Fruit fly (Drosophila melanogaster) whole organism, embryonic: ENCODE measurements around the gene atl.

Experiments
- Bteb2 ChIP-seq: fragments of 200-800 bp; sonication (Bioruptor generic); optimal IDR thresholded peaks from 2 replicates; lab custom pipeline; 2016; ENCODE audit warnings: missing biosample characterization, missing genetic modification characterization
- CG12155 ChIP-seq: fragments of 200-800 bp; sonication (Bioruptor generic); optimal IDR thresholded peaks from 3 replicates; lab custom pipeline; 2016; ENCODE audit warnings: missing biosample characterization, missing genetic modification characterization
- CG12769 ChIP-seq: fragments of 200-800 bp; sonication (Bioruptor generic); optimal IDR thresholded peaks from 2 replicates; lab custom pipeline; 2019; ENCODE audit warnings: missing biosample characterization, mild to moderate bottlenecking, missing genetic modification characterization, moderate library complexity
- CG13123 ChIP-seq: fragments of 200-800 bp; sonication (Bioruptor generic); optimal IDR thresholded peaks from 2 replicates; lab custom pipeline; 2016; ENCODE audit warnings: missing biosample characterization, missing genetic modification characterization
- CG13894 ChIP-seq: fragments of 200-800 bp; sonication (Bioruptor generic); optimal IDR thresholded peaks from 3 replicates; lab custom pipeline; 2018; ENCODE audit warnings: missing biosample characterization, mild to moderate bottlenecking, missing genetic modification characterization, moderate library complexity
- CG14441 ChIP-seq: fragments of 200-800 bp; sonication (Bioruptor generic); IDR thresholded peaks from 2 replicates; pipeline ENCODE4 v1.3.6; 2022; ENCODE audit warnings: missing biosample characterization, missing genetic modification characterization
- CG14710 ChIP-seq: fragments of 200-800 bp; sonication (Bioruptor generic); optimal IDR thresholded peaks from 3 replicates; lab custom pipeline; 2019; ENCODE audit warnings: missing biosample characterization, mild to moderate bottlenecking, missing genetic modification characterization, moderate library complexity
- CG1647 ChIP-seq: fragments of 200-800 bp; sonication (Bioruptor generic); optimal IDR thresholded peaks from 3 replicates; lab custom pipeline; 2016; ENCODE audit warnings: missing biosample characterization, missing genetic modification characterization
- CG17568 ChIP-seq: fragments of 200-800 bp; sonication (Bioruptor generic); optimal IDR thresholded peaks from 2 replicates; lab custom pipeline; 2018; ENCODE audit warnings: missing biosample characterization, mild to moderate bottlenecking, missing genetic modification characterization, moderate library complexity
- CG2120 ChIP-seq: fragments of 200-800 bp; sonication (Bioruptor generic); optimal IDR thresholded peaks from 3 replicates; lab custom pipeline; 2016; ENCODE audit warnings: missing biosample characterization, missing genetic modification characterization
- CG2199 ChIP-seq: fragments of 200-800 bp; sonication (Bioruptor generic); IDR thresholded peaks from 3 replicates; pipeline ENCODE4 v1.3.6; 2022; ENCODE audit warnings: missing biosample characterization, missing genetic modification characterization
- CG2889 ChIP-seq: fragments of 200-800 bp; sonication (Bioruptor generic); IDR thresholded peaks from 3 replicates; pipeline ENCODE4 v1.3.6; 2022; ENCODE audit warnings: missing biosample characterization, missing genetic modification characterization
- CG32532 ChIP-seq: fragments of 200-800 bp; sonication (Bioruptor generic); IDR thresholded peaks from 2 replicates; pipeline ENCODE4 v1.3.6; 2022; ENCODE audit warnings: missing biosample characterization, missing genetic modification characterization
- CG32772 ChIP-seq: fragments of 200-800 bp; sonication (Bioruptor generic); IDR thresholded peaks from 2 replicates; pipeline ENCODE4 v1.3.6; 2022; ENCODE audit warnings: missing biosample characterization, missing genetic modification characterization
- CG34376 ChIP-seq: fragments of 200-800 bp; sonication (Bioruptor generic); optimal IDR thresholded peaks from 2 replicates; lab custom pipeline; 2018; ENCODE audit warnings: missing biosample characterization, mild to moderate bottlenecking, missing genetic modification characterization
- CG4730 ChIP-seq: fragments of 200-800 bp; sonication (Bioruptor generic); IDR thresholded peaks from 2 replicates; pipeline ENCODE4 v1.3.6; 2022; ENCODE audit warnings: missing biosample characterization, missing genetic modification characterization
- CG4820 ChIP-seq: fragments of 200-800 bp; sonication (Bioruptor generic); optimal IDR thresholded peaks from 3 replicates; lab custom pipeline; 2016; ENCODE audit warnings: missing biosample characterization, missing genetic modification characterization
- CG5245 ChIP-seq: fragments of 200-800 bp; sonication (Bioruptor generic); optimal IDR thresholded peaks from 3 replicates; lab custom pipeline; 2016; ENCODE audit warnings: missing biosample characterization, missing genetic modification characterization
- CG7987 ChIP-seq: fragments of 200-800 bp; sonication (Bioruptor generic); optimal IDR thresholded peaks from 2 replicates; lab custom pipeline; 2018; ENCODE audit warnings: missing biosample characterization, mild to moderate bottlenecking, missing genetic modification characterization, moderate library complexity
- CG8944 ChIP-seq: fragments of 200-800 bp; sonication (Bioruptor generic); optimal IDR thresholded peaks from 3 replicates; lab custom pipeline; 2016; ENCODE audit warnings: missing biosample characterization, missing genetic modification characterization
- CG9437 ChIP-seq: fragments of 200-800 bp; sonication (Bioruptor generic); optimal IDR thresholded peaks from 2 replicates; lab custom pipeline; 2018; ENCODE audit warnings: missing biosample characterization, mild to moderate bottlenecking, missing genetic modification characterization
- D19A ChIP-seq: fragments of 200-800 bp; optimal IDR thresholded peaks from 3 replicates; lab custom pipeline; 2019; ENCODE audit warnings: missing biosample characterization, mild to moderate bottlenecking, missing genetic modification characterization, moderate library complexity
- Dll ChIP-seq: fragments of 200-800 bp; sonication (Bioruptor generic); IDR thresholded peaks from 4 replicates; pipeline ENCODE4 v1.3.6; 2022; ENCODE audit warnings: missing biosample characterization, missing genetic modification characterization; ENCODE audit not compliant: partially characterized antibody
- Eip74EF ChIP-seq, 2 experiments: fragments of 200-800 bp in 1 of 2; fragments of >200 bp in 1 of 2; sonication (Bioruptor generic) in 1 of 2; optimal IDR thresholded peaks; 2 replicates each; lab custom pipeline; 2017 to 2019; ENCODE audit warnings: missing biosample characterization in 2 of 2, missing genetic modification characterization in 2 of 2, mild to moderate bottlenecking in 1 of 2, moderate library complexity in 1 of 2
- Elba2 ChIP-seq: fragments of 200-800 bp; sonication (Bioruptor generic); optimal IDR thresholded peaks from 3 replicates; lab custom pipeline; 2016; ENCODE audit warnings: missing biosample characterization, missing genetic modification characterization
- H2.0 ChIP-seq: fragments of 200-800 bp; sonication (Bioruptor generic); IDR thresholded peaks from 2 replicates; pipeline ENCODE4 v1.3.6; 2022; ENCODE audit warnings: missing biosample characterization, missing genetic modification characterization
- Hr78 ChIP-seq, 2 experiments: fragments of 200-800 bp in 1 of 2; fragments of >200 bp in 1 of 2; sonication (Bioruptor generic) in 1 of 2; optimal IDR thresholded peaks; 2 replicates each; lab custom pipeline; 2017 to 2019; ENCODE audit warnings: missing biosample characterization in 2 of 2, missing genetic modification characterization in 2 of 2, mild to moderate bottlenecking in 1 of 2, moderate library complexity in 1 of 2
- MTF-1 ChIP-seq: fragments of 200-800 bp; sonication (Bioruptor generic); optimal IDR thresholded peaks from 2 replicates; lab custom pipeline; 2018; ENCODE audit warnings: missing biosample characterization, mild to moderate bottlenecking, missing genetic modification characterization, borderline replicate concordance
- Mrtf ChIP-seq: fragments of 200-800 bp; sonication (Bioruptor generic); IDR thresholded peaks from 3 replicates; pipeline ENCODE4 v1.3.6; 2022; ENCODE audit warnings: missing biosample characterization, missing genetic modification characterization
- Opbp ChIP-seq: fragments of 200-800 bp; sonication (Bioruptor generic); IDR thresholded peaks from 3 replicates; pipeline ENCODE4 v1.3.6; 2022; ENCODE audit warnings: missing biosample characterization, missing genetic modification characterization; ENCODE audit not compliant: partially characterized antibody
- Side ChIP-seq: fragments of 200-800 bp; sonication (Bioruptor generic); optimal IDR thresholded peaks from 2 replicates; lab custom pipeline; 2016; ENCODE audit warnings: missing biosample characterization, missing genetic modification characterization
- Xbp1 ChIP-seq: fragments of 200-800 bp; sonication (Bioruptor generic); optimal IDR thresholded peaks from 3 replicates; lab custom pipeline; 2016; ENCODE audit warnings: missing biosample characterization, mild to moderate bottlenecking, missing genetic modification characterization
- YL-1 ChIP-seq: fragments of 200-800 bp; sonication (Bioruptor generic); optimal IDR thresholded peaks from 3 replicates; lab custom pipeline; 2017; ENCODE audit warnings: missing biosample characterization, mild to moderate bottlenecking, missing genetic modification characterization
- abd-A ChIP-seq: fragments of 200-800 bp; sonication (Bioruptor generic); optimal IDR thresholded peaks from 3 replicates; lab custom pipeline; 2019; ENCODE audit warnings: missing biosample characterization, mild to moderate bottlenecking, missing genetic modification characterization, moderate library complexity
- bab2 ChIP-seq: fragments of 200-800 bp; sonication (Bioruptor generic); optimal IDR thresholded peaks from 2 replicates; lab custom pipeline; 2016; ENCODE audit warnings: missing biosample characterization, missing genetic modification characterization
- cato ChIP-seq: fragments of 200-800 bp; sonication (Bioruptor generic); optimal IDR thresholded peaks from 2 replicates; lab custom pipeline; 2016; ENCODE audit warnings: missing biosample characterization, missing genetic modification characterization, borderline replicate concordance
- chm ChIP-seq: fragments of 200-800 bp; sonication (Bioruptor generic); IDR thresholded peaks from 2 replicates; pipeline ENCODE4 v1.3.6; 2022; ENCODE audit warnings: missing biosample characterization, missing genetic modification characterization
- ci ChIP-seq: fragments of 200-800 bp; sonication (Bioruptor generic); IDR thresholded peaks from 3 replicates; pipeline ENCODE4 v1.3.6; 2022; ENCODE audit warnings: missing biosample characterization, missing genetic modification characterization
- hbn ChIP-seq: fragments of 200-800 bp; sonication (Bioruptor generic); IDR thresholded peaks from 2 replicates; pipeline ENCODE4 v1.3.6; 2022; ENCODE audit warnings: missing biosample characterization, missing genetic modification characterization; ENCODE audit not compliant: partially characterized antibody
- jumu ChIP-seq: fragments of 200-800 bp; sonication (Bioruptor generic); optimal IDR thresholded peaks from 3 replicates; lab custom pipeline; 2016; ENCODE audit warnings: missing biosample characterization, missing genetic modification characterization
- kay ChIP-seq: fragments of 200-800 bp; sonication (Bioruptor generic); optimal IDR thresholded peaks from 2 replicates; lab custom pipeline; 2016; ENCODE audit warnings: missing biosample characterization, missing genetic modification characterization
- maf-S ChIP-seq: fragments of 200-800 bp; sonication (Bioruptor generic); optimal IDR thresholded peaks from 2 replicates; lab custom pipeline; 2016; ENCODE audit warnings: missing biosample characterization, missing genetic modification characterization
- mirr ChIP-seq: fragments of 200-800 bp; sonication (Bioruptor generic); optimal IDR thresholded peaks from 3 replicates; lab custom pipeline; 2018; ENCODE audit warnings: missing biosample characterization, mild to moderate bottlenecking, missing genetic modification characterization
- peb ChIP-seq: fragments of 200-800 bp; sonication (Bioruptor generic); IDR thresholded peaks from 2 replicates; pipeline ENCODE4 v1.3.6; 2022; ENCODE audit warnings: missing biosample characterization, missing genetic modification characterization
- pnt ChIP-seq: fragments of 200-800 bp; sonication (Bioruptor generic); optimal IDR thresholded peaks from 3 replicates; lab custom pipeline; 2016; ENCODE audit warnings: missing biosample characterization, missing genetic modification characterization
- rib ChIP-seq: fragments of 200-800 bp; sonication (Bioruptor generic); IDR thresholded peaks from 2 replicates; pipeline ENCODE4 v1.3.6; 2022; ENCODE audit warnings: missing biosample characterization, missing genetic modification characterization
- sc ChIP-seq, 3 experiments: fragments of >200 bp in 2 of 3; fragments of 200-800 bp in 1 of 3; sonication (Bioruptor generic) in 1 of 3; optimal IDR thresholded peaks; 2 replicates in 2 of 3; 3 replicates in 1 of 3; lab custom pipeline; 2017; ENCODE audit warnings: mild to moderate bottlenecking in 1 of 3, missing biosample characterization in 1 of 3, missing genetic modification characterization in 1 of 3, missing genetic modification reagents in 1 of 3
- sens ChIP-seq: fragments of 200-800 bp; sonication (Bioruptor generic); peaks from one replicate; lab custom pipeline; 2016; ENCODE audit warnings: missing biosample characterization, missing genetic modification characterization
- ttk ChIP-seq: fragments of 200-800 bp; sonication (Bioruptor generic); IDR thresholded peaks from 2 replicates; pipeline ENCODE4 v2.1.2; 2022; ENCODE audit warnings: missing biosample characterization, missing genetic modification characterization
- zfh1 ChIP-seq: fragments of 200-800 bp; sonication (Bioruptor generic); IDR thresholded peaks from 3 replicates; pipeline ENCODE4 v1.3.6; 2022; ENCODE audit warnings: missing biosample characterization, missing genetic modification characterization

Gene atl

DNA sequence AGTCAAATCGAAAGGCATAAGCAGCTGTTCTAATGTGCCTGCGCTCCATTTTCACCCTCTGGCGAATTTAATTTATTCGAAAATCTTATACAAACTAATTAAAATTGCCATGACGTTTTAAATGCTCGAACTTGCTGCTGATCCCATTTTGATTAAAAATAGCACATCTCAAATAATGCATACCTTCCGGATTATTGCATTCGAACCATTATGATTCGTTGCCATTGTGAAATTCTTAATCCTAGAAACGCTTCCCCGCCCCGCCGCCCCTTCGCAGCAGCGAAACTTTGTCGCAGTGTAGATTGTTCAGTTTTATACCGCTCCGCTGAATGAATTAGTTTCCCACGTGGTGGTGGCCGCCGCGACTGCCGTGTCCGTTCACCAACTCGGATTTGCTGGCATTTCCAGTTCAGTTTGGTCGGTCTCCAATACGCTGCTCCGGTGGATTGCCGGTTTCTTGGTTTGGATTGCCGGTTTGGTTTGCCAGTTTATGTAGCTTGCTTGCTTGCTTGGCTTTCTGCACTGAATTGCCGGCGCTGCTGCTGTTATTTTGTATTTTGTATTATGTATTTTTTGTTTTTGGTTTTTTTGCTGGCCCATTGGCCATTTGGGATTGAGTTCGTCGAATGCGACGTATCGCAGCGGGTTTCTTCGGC is 26.8 kb upstream of the atl start (continued):
- TF ChIP-seq CG13894: no peak
- no peak for TF ChIP-seq chm
- TF ChIP-seq CG8944: no peak
- no peak for TF ChIP-seq cato
- TF ChIP-seq rib: no peak
- no peak for TF ChIP-seq Elba2
- TF ChIP-seq Xbp1 (GFP tag; lab: Kevin White, UChicago): peak; percentile 33
- no peak for TF ChIP-seq Side
- peak; percentile 16 for TF ChIP-seq CG14710 (tag; lab: Kevin White, UChicago)
- no peak for TF ChIP-seq kay
- TF ChIP-seq Eip74EF (GFP tag; optimal IDR thresholded peaks at IDR 0.05; lab: Kevin White, UChicago): no peak
- TF ChIP-seq Opbp: no peak
- TF ChIP-seq CG4820: no peak
- no peak for TF ChIP-seq ci
- no peak for TF ChIP-seq mirr (GFP tag; lab: Kevin White, UChicago)
- no peak for TF ChIP-seq CG34376
- TF ChIP-seq Mrtf (GFP tag; lab: Robert Waterston, UW): no peak
- no peak for TF ChIP-seq peb (GFP tag; lab: Robert Waterston, UW)
- TF ChIP-seq pnt (GFP tag; lab: Kevin White, UChicago): no peak
- TF ChIP-seq jumu (GFP tag; lab: Kevin White, UChicago): no peak
- peak; percentile 32; the same call in 1 of the 2 replicates for TF ChIP-seq CG32532 (GFP tag; lab: Robert Waterston, UW)
- TF ChIP-seq Bteb2: no peak
- no peak for TF ChIP-seq ttk
- no peak for TF ChIP-seq CG1647
- no peak for TF ChIP-seq YL-1 (GFP tag; lab: Kevin White, UChicago)
- TF ChIP-seq D19A (tag; lab: Kevin White, UChicago): no peak
- no peak for TF ChIP-seq CG4730 (GFP tag; lab: Robert Waterston, UW)
- no peak for TF ChIP-seq H2.0 (GFP tag; lab: Robert Waterston, UW)
- TF ChIP-seq CG13123 (GFP tag; lab: Kevin White, UChicago): no peak
- TF ChIP-seq CG5245 (GFP tag; lab: Kevin White, UChicago): no peak
- TF ChIP-seq Dll (GFP tag; lab: Robert Waterston, UW): no peak
- no peak for TF ChIP-seq CG2199 (GFP tag; lab: Robert Waterston, UW)
- TF ChIP-seq CG17568 (GFP tag; lab: Kevin White, UChicago): no peak
- TF ChIP-seq MTF-1 (GFP tag; lab: Kevin White, UChicago): no peak
- TF ChIP-seq CG12769 (tag; lab: Kevin White, UChicago): no peak
- no peak for TF ChIP-seq sc (optimal IDR thresholded peaks at IDR 0.05; lab: Kevin White, UChicago)
- no peak for TF ChIP-seq sc (GFP tag; optimal IDR thresholded peaks at IDR 0.05; lab: Kevin White, UChicago)
- no peak for TF ChIP-seq CG2120 (GFP tag; lab: Kevin White, UChicago)
- no peak for TF ChIP-seq CG7987 (GFP tag; lab: Kevin White, UChicago)
- TF ChIP-seq abd-A: no peak
- TF ChIP-seq CG12155 (GFP tag; lab: Kevin White, UChicago): no peak
- TF ChIP-seq sens (GFP tag; lab: Kevin White, UChicago): peak; percentile 80
- TF ChIP-seq CG2889 (GFP tag; lab: Robert Waterston, UW): no peak
- peak; percentile 45 for TF ChIP-seq CG9437 (GFP tag; lab: Kevin White, UChicago)
- TF ChIP-seq maf-S (GFP tag; lab: Kevin White, UChicago): no peak
- no peak for TF ChIP-seq CG14441 (GFP tag; lab: Robert Waterston, UW)
- TF ChIP-seq hbn: no peak
- TF ChIP-seq zfh1 (GFP tag; lab: Robert Waterston, UW): no peak
- TF ChIP-seq CG32772: no peak
- no peak for TF ChIP-seq Hr78 (GFP tag; optimal IDR thresholded peaks at IDR 0.05; lab: Kevin White, UChicago)
- TF ChIP-seq bab2 (GFP tag; lab: Kevin White, UChicago): peak; percentile 33
